Worm (Caenorhabditis elegans): ENCODE data around the gene sqt-3.

sqt-3 gene

DNA sequence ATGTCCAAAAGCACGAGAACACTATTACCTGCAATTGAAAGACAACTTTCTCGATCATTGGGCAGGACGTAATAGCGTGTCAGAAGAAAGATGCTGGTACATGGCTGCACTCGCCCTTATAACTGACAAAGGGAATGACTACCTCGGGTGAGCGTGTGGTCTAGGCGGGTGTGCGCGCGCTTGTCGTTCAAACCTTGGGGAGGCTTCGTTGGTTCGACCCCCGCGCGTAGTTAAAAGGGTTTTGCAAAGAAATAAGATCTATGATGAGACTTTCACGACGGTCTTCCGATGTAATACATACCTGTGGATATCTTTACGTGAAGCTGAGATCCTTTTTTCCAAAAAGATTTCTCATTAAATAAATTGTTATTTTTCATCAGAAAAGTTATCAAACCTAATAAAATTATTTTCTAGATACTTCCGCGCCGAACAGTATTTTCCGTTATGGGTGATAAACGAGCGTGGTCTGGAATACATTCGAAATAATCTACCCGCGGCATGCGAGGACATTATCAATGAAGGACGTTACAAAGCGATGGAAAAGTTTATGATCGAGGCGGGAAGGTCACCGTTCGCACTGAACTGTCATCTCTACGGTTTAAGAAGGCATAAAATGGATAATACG is 49.0 kb upstream of the sqt-3 start (continued):
- TF ChIP-seq ets-4 (GFP tag; optimal IDR thresholded peaks at IDR 0.05) (peak; percentile 100), F23B12.7 (tag; optimal IDR thresholded peaks at IDR 0.05; ENCODE audit: insufficient read depth) (peak; percentile 95), F52B5.7 (tag; optimal IDR thresholded peaks at IDR 0.05) (peak; percentile 100), F49E8.2 (tag; optimal IDR thresholded peaks at IDR 0.05; ENCODE audit: insufficient read depth) (peak; percentile 80), tlf-1 (GFP tag; optimal IDR thresholded peaks at IDR 0.05) (peak; percentile 95), aptf-2 (GFP tag; conservative IDR thresholded peaks at IDR 0.05) (peak; percentile 85), lin-40 (tag; optimal IDR thresholded peaks at IDR 0.05) (peak; percentile 91), atf-7 (tag; optimal IDR thresholded peaks at IDR 0.05) (peak; percentile 97), hlh-12 (tag; optimal IDR thresholded peaks at IDR 0.05) (peak; percentile 92), F10E7.11 (tag; optimal IDR thresholded peaks at IDR 0.05) (peak; percentile 100), athp-1 (tag; optimal IDR thresholded peaks at IDR 0.05) (peak; percentile 99), attf-3 (GFP tag; conservative IDR thresholded peaks at IDR 0.05) (peak; percentile 84), B0035.1 (tag; optimal IDR thresholded peaks at IDR 0.05) (peak; percentile 96), lsl-1 (GFP tag; optimal IDR thresholded peaks at IDR 0.05) (peak; percentile 77), ztf-28 (GFP tag; IDR thresholded peaks at IDR 0.05) (peak; percentile 97), F57C9.4 (tag; optimal IDR thresholded peaks at IDR 0.05) (peak; percentile 99), hmg-20 (GFP tag; IDR thresholded peaks at IDR 0.05) (peak; percentile 96), K12H6.12 (tag; optimal IDR thresholded peaks at IDR 0.05) (peak; percentile 91), tbx-9 (tag; optimal IDR thresholded peaks at IDR 0.05; ENCODE audit: borderline replicate concordance) (peak; percentile 99), nfya-1 (tag; optimal IDR thresholded peaks at IDR 0.05; ENCODE audit: borderline replicate concordance, insufficient read depth) (no peak), ceh-27 (GFP tag; optimal IDR thresholded peaks at IDR 0.05) (peak; percentile 99), B0336.3 (GFP tag; IDR thresholded peaks at IDR 0.05) (peak; percentile 99), rec-8 (tag; optimal IDR thresholded peaks at IDR 0.05) (peak; percentile 96 to 99), mel-28 (tag; optimal IDR thresholded peaks at IDR 0.05; ENCODE audit: borderline replicate concordance) (peak; percentile 93), ztf-18 (tag; optimal IDR thresholded peaks at IDR 0.05) (peak; percentile 91), aptf-3 (GFP tag; IDR thresholded peaks at IDR 0.05) (peak; percentile 99), chd-7 (tag; optimal IDR thresholded peaks at IDR 0.05) (peak; percentile 100), hsf-1 (GFP tag; IDR thresholded peaks at IDR 0.05) (peak; percentile 88), hlh-26 (GFP tag; conservative IDR thresholded peaks at IDR 0.05) (peak; percentile 87), bed-2 (GFP tag; IDR thresholded peaks at IDR 0.05) (peak; percentile 96), xnd-1 (tag; optimal IDR thresholded peaks at IDR 0.05) (peak; percentile 50), T26A5.8 (tag; optimal IDR thresholded peaks at IDR 0.05) (peak; percentile 100), mcd-1 (GFP tag; IDR thresholded peaks at IDR 0.05) (peak; percentile 90), egl-44 (GFP tag; IDR thresholded peaks at IDR 0.05) (peak; percentile 99), nfyb-1 (GFP tag; IDR thresholded peaks at IDR 0.05) (peak; percentile 99), nhr-80 (tag; optimal IDR thresholded peaks at IDR 0.05) (peak; percentile 67), pbrm-1 (GFP tag; IDR thresholded peaks at IDR 0.05) (peak; percentile 90), dpl-1 (GFP tag; optimal IDR thresholded peaks at IDR 0.05) (peak; percentile 44), let-607 (tag; optimal IDR thresholded peaks at IDR 0.05) (peak; percentile 84 to 90), rpc-1 (optimal IDR thresholded peaks at IDR 0.05) (peak; percentile 100), rpc-1 (tag; optimal IDR thresholded peaks at IDR 0.05) (peak; percentile 100), unc-130 (GFP tag; optimal IDR thresholded peaks at IDR 0.05) (peak; percentile 85), gei-17 (GFP tag; optimal IDR thresholded peaks at IDR 0.05) (peak; percentile 93), ztf-25 (GFP tag; IDR thresholded peaks at IDR 0.05) (peak; percentile 98), Y53G8AR.9 (GFP tag; conservative IDR thresholded peaks at IDR 0.05) (peak; percentile 96), mxl-1 (tag; optimal IDR thresholded peaks at IDR 0.05) (peak; percentile 99), snpc-4 (GFP tag; optimal IDR thresholded peaks at IDR 0.05) (peak; percentile 87), snpc-4 (tag; optimal IDR thresholded peaks at IDR 0.05) (peak in 3 of 4 experiments; percentile 83 to 87 (median 86))
